Fruit fly (Drosophila melanogaster) whole organism, wandering third instar larva: Measurements from ENCODE around the gene CG33500.

Experiments used
- CG32264 ChIP-seq: fragments of 200-800 bp; sonication (Bioruptor generic); optimal IDR thresholded peaks from 2 replicates; lab custom pipeline; 2016; ENCODE audit warnings: missing biosample characterization, missing genetic modification characterization
- Dfd ChIP-seq: fragments of >200 bp; optimal IDR thresholded peaks from 2 replicates; lab custom pipeline; 2017; ENCODE audit warnings: missing biosample characterization, missing genetic modification characterization
- GATAd ChIP-seq: sonication (Bioruptor generic); optimal IDR thresholded peaks from 2 replicates; lab custom pipeline; 2016; ENCODE audit warnings: missing biosample characterization, missing genetic modification characterization
- Hnf4 ChIP-seq: fragments of 200-800 bp; sonication (Bioruptor generic); optimal IDR thresholded peaks from 2 replicates; lab custom pipeline; 2016; ENCODE audit warnings: missing biosample characterization, mild to moderate bottlenecking, missing genetic modification characterization
- Hr83 ChIP-seq: fragments of 200-300 bp; sonication (Bioruptor generic); optimal IDR thresholded peaks from 2 replicates; lab custom pipeline; 2016; ENCODE audit warnings: missing biosample characterization, mild to moderate bottlenecking, missing genetic modification characterization, moderate library complexity; ENCODE audit not compliant: poor library complexity, severe bottlenecking
- Rel ChIP-seq, 2 experiments: fragments of 200-800 bp; sonication (Bioruptor generic) in 1 of 2; optimal IDR thresholded peaks; 2 replicates in 1 of 2; 3 replicates in 1 of 2; lab custom pipeline; 2016 to 2019; ENCODE audit warnings: mild to moderate bottlenecking in 2 of 2, missing biosample characterization in 2 of 2, missing genetic modification characterization in 2 of 2, moderate library complexity in 1 of 2
- Sp1 ChIP-seq: fragments of 200-800 bp; sonication (Bioruptor generic); optimal IDR thresholded peaks from 3 replicates; lab custom pipeline; 2019; ENCODE audit warnings: missing biosample characterization, mild to moderate bottlenecking, missing genetic modification characterization, moderate library complexity
- br ChIP-seq: fragments of 200-800 bp; sonication (Bioruptor generic); optimal IDR thresholded peaks from 2 replicates; lab custom pipeline; 2016; ENCODE audit warnings: missing biosample characterization, missing genetic modification characterization
- dl ChIP-seq, 2 experiments: fragments of 175-275, 200-275 bp in 1 of 2; fragments of 200-275 bp in 1 of 2; sonication (Bioruptor generic); optimal IDR thresholded peaks; lab custom pipeline; 2018; ENCODE audit warnings: mild to moderate bottlenecking in 2 of 2, missing biosample characterization in 2 of 2, missing genetic modification characterization in 2 of 2, moderate library complexity in 2 of 2; ENCODE audit not compliant: partially characterized antibody in 2 of 2, insufficient read depth in 1 of 2
- dsf ChIP-seq: sonication (Bioruptor generic); optimal IDR thresholded peaks from 2 replicates; lab custom pipeline; 2016; ENCODE audit warnings: missing biosample characterization, missing genetic modification characterization, borderline replicate concordance
- fru ChIP-seq: fragments of 200-800 bp; sonication (Bioruptor generic); optimal IDR thresholded peaks from 3 replicates; lab custom pipeline; 2016; ENCODE audit warnings: missing biosample characterization, mild to moderate bottlenecking, missing genetic modification characterization
- jim ChIP-seq: fragments of 175-275, 200-325 bp; sonication (Bioruptor generic); optimal IDR thresholded peaks from 2 replicates; lab custom pipeline; 2016; ENCODE audit warnings: missing biosample characterization, mild to moderate bottlenecking, missing genetic modification characterization
- pan ChIP-seq: fragments of >200 bp; optimal IDR thresholded peaks from 2 replicates; lab custom pipeline; 2017
- psq ChIP-seq: fragments of 200-800 bp; sonication (Bioruptor generic); optimal IDR thresholded peaks from 3 replicates; lab custom pipeline; 2017; ENCODE audit warnings: missing biosample characterization, mild to moderate bottlenecking, missing genetic modification characterization, moderate library complexity
- rgr ChIP-seq: fragments of 200-800 bp; sonication (Bioruptor generic); optimal IDR thresholded peaks from 3 replicates; lab custom pipeline; 2016; ENCODE audit warnings: missing biosample characterization, mild to moderate bottlenecking, missing genetic modification characterization
- sv ChIP-seq: fragments of 200-800 bp; sonication (Bioruptor generic); optimal IDR thresholded peaks from 3 replicates; lab custom pipeline; 2016; ENCODE audit warnings: missing biosample characterization, missing genetic modification characterization
- tai ChIP-seq: sonication (Bioruptor generic); optimal IDR thresholded peaks from 2 replicates; lab custom pipeline; 2016; ENCODE audit warnings: missing biosample characterization, missing genetic modification characterization

Gene CG33500

dm6 chr3L:11554796-11555195, 46.4 kb downstream of the CG33500 start:
- TF ChIP-seq psq (GFP tag; lab: Kevin White, UChicago), result no peak
- TF ChIP-seq CG32264 (GFP tag; lab: Kevin White, UChicago), result no peak
- TF ChIP-seq Sp1 (GFP tag; lab: Kevin White, UChicago), result no peak
- no peak for TF ChIP-seq Hr83

- TF ChIP-seq sv (GFP tag; lab: Kevin White, UChicago) (peak; percentile 57), Hnf4 (no peak), Rel (GFP tag; optimal IDR thresholded peaks at IDR 0.05; lab: Kevin White, UChicago) (no peak), Rel (tag; optimal IDR thresholded peaks at IDR 0.05; lab: Kevin White, UChicago) (no peak), rgr (GFP tag; lab: Kevin White, UChicago) (no peak), Dfd (peak; percentile 89), Hr83 (no peak)
Observed at dm6 chr3L:11555662-11556460, 47.4 kb downstream of the CG33500 start.

- peak; percentile 15 for TF ChIP-seq fru (GFP tag; lab: Kevin White, UChicago)
- TF ChIP-seq dsf, result no peak
- no peak for TF ChIP-seq tai
- TF ChIP-seq sv (GFP tag; lab: Kevin White, UChicago), result peak; percentile 17
- TF ChIP-seq br (GFP tag; lab: Kevin White, UChicago), result no peak
Observed at dm6 chr3L:11556637-11557036, 48.2 kb downstream of the CG33500 start.

- no peak for TF ChIP-seq GATAd (GFP tag; lab: Kevin White, UChicago)
- TF ChIP-seq pan (lab: Kevin White, UChicago), result no peak
- TF ChIP-seq psq (GFP tag; lab: Kevin White, UChicago), result no peak
- TF ChIP-seq fru (GFP tag; lab: Kevin White, UChicago), result no peak
- TF ChIP-seq tai, result no peak
- no peak for TF ChIP-seq jim (GFP tag; lab: Kevin White, UChicago)
- TF ChIP-seq dl (GFP tag; optimal IDR thresholded peaks at IDR 0.05; lab: Kevin White, UChicago; ENCODE audit: insufficient read depth in 1 of 2, partially characterized antibody in 2 of 2), result no peak
Observed at dm6 chr3L:11557209-11557608, 48.8 kb downstream of the CG33500 start.
